Worm (Caenorhabditis elegans): ENCODE data around the gene pld-1.

DNA sequence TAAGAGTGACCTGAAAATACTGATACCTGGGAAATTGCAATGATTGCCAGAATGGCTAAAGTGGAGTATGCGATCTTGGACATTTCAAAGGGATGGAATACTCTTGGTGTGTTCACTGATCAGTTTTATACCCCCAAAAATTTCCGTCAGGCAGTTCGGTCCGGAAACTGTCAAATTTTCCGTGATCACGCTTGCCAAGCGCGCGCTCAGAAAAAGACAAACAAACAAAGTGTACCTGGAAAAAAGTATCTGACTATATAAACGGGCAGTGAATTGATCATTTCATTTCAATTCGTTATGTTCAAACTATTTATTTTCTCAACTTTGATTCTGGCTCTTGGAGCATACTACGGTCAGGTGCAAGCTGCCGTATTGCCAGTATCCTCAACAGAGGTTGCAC is 10.2 kb upstream of the pld-1 start, which contains the start of the genes idpb-3 and idpb-1:
- no peak for TF ChIP-seq ceh-48 (tag; optimal IDR thresholded peaks at IDR 0.05)
- no peak for TF ChIP-seq ama-1 (optimal IDR thresholded peaks at IDR 0.05)
- TF ChIP-seq lim-6 (tag; optimal IDR thresholded peaks at IDR 0.05): no peak
- no peak for TF ChIP-seq mec-3 (tag; optimal IDR thresholded peaks at IDR 0.05; ENCODE audit: borderline replicate concordance)
- TF ChIP-seq fkh-10 (GFP tag; optimal IDR thresholded peaks at IDR 0.05): no peak
- TF ChIP-seq nfya-1 (tag; optimal IDR thresholded peaks at IDR 0.05): no peak
